Worm (Caenorhabditis elegans): ENCODE data around the gene ZC190.6.

The ZC190.6 gene

ce11 chrV:8629029-8629428, 48.1 kb downstream of the ZC190.6 start, which contains the start of gene F41E6.12:
F41E6.12 (minus strand) TSS chrV:8629129.
- no peak for TF ChIP-seq med-1 (GFP tag; optimal IDR thresholded peaks at IDR 0.05; ENCODE audit: insufficient read depth)
- no peak for TF ChIP-seq T22C8.4 (GFP tag; IDR thresholded peaks at IDR 0.05)
- no peak for TF ChIP-seq ztf-29 (GFP tag; IDR thresholded peaks at IDR 0.05)
- TF ChIP-seq ref-1 (GFP tag; conservative IDR thresholded peaks at IDR 0.05): no peak
- TF ChIP-seq tab-1 (GFP tag; IDR thresholded peaks at IDR 0.05): no peak
- no peak for TF ChIP-seq klf-2 (GFP tag; conservative IDR thresholded peaks at IDR 0.05)
- no peak for TF ChIP-seq cog-1 (tag; optimal IDR thresholded peaks at IDR 0.05)
- TF ChIP-seq ztf-23 (GFP tag; IDR thresholded peaks at IDR 0.05): no peak
- no peak for TF ChIP-seq flt-1 (GFP tag; IDR thresholded peaks at IDR 0.05)

DNA sequence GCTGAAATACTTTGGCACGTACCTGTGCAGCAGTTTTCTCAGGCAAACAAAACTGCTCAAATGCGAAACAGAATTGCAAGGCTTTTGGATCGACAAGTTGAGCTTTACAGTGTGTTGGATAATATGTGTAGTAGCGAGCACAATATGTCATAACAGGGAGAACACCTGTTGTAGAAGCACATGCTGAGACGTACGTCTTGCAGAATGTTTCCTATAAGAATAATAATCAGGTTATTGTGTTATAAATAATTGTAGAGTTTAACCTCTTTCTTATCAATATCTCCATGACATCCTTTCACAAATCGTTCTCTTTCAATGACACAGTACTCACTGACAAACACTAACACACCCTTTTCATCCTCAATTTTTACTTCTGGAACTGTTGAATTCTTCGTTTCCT, 49.5 kb downstream of the ZC190.6 start:
- no peak for TF ChIP-seq ref-1 (GFP tag; conservative IDR thresholded peaks at IDR 0.05)
- no peak for TF ChIP-seq cog-1 (tag; optimal IDR thresholded peaks at IDR 0.05)
- TF ChIP-seq flt-1 (GFP tag; IDR thresholded peaks at IDR 0.05): no peak
- no peak for TF ChIP-seq T22C8.4 (GFP tag; IDR thresholded peaks at IDR 0.05)
- no peak for TF ChIP-seq klf-2 (GFP tag; conservative IDR thresholded peaks at IDR 0.05)
- no peak for TF ChIP-seq med-1 (GFP tag; optimal IDR thresholded peaks at IDR 0.05; ENCODE audit: insufficient read depth)
- TF ChIP-seq tab-1 (GFP tag; IDR thresholded peaks at IDR 0.05): no peak

- TF ChIP-seq flt-1 (GFP tag; IDR thresholded peaks at IDR 0.05): no peak
- TF ChIP-seq med-1 (GFP tag; optimal IDR thresholded peaks at IDR 0.05; ENCODE audit: insufficient read depth): no peak
- TF ChIP-seq ztf-29 (GFP tag; IDR thresholded peaks at IDR 0.05): no peak
- TF ChIP-seq ref-1 (GFP tag; conservative IDR thresholded peaks at IDR 0.05): no peak
- no peak for TF ChIP-seq cog-1 (tag; optimal IDR thresholded peaks at IDR 0.05)
- no peak for TF ChIP-seq tab-1 (GFP tag; IDR thresholded peaks at IDR 0.05)
- TF ChIP-seq T22C8.4 (GFP tag; IDR thresholded peaks at IDR 0.05): no peak
- TF ChIP-seq ztf-23 (GFP tag; IDR thresholded peaks at IDR 0.05): no peak
- no peak for TF ChIP-seq klf-2 (GFP tag; conservative IDR thresholded peaks at IDR 0.05)
These were observed 50.7 kb downstream of the ZC190.6 start for ce11 chrV:8626406-8626805.

Data from whole organism, midembryonic.